Worm (Caenorhabditis elegans) whole organism, L3 larva: ENCODE data around the gene Y43F8B.15.

Source experiments
- R02D3.7 ChIP-seq: fragments of 150-350 bp; optimal IDR thresholded peaks from 2 replicates; lab custom pipeline; 2014; ENCODE audit warnings: missing biosample characterization, missing genetic modification characterization
- ZK546.5 ChIP-seq: sonication (generic microtip); optimal IDR thresholded peaks from 2 replicates; lab custom pipeline; 2017; ENCODE audit warnings: missing biosample characterization, missing genetic modification characterization
- ama-1 ChIP-seq: fragments of 150-350 bp; optimal IDR thresholded peaks from 2 replicates; lab custom pipeline; 2018
- ceh-16 ChIP-seq: sonication (generic microtip); optimal IDR thresholded peaks from 2 replicates; lab custom pipeline; 2017; ENCODE audit warnings: missing biosample characterization, missing genetic modification characterization
- ceh-28 ChIP-seq: fragments of 150-350 bp; optimal IDR thresholded peaks from 2 replicates; lab custom pipeline; 2014; ENCODE audit warnings: missing biosample characterization, missing genetic modification reagents, missing genetic modification characterization
- ceh-9 ChIP-seq: sonication (generic microtip); optimal IDR thresholded peaks from 2 replicates; lab custom pipeline; 2018; ENCODE audit warnings: missing biosample characterization, missing genetic modification characterization
- daf-12 ChIP-seq: fragments of 150-350 bp; optimal IDR thresholded peaks from 2 replicates; lab custom pipeline; 2014; ENCODE audit warnings: missing biosample characterization, missing genetic modification reagents, missing genetic modification characterization
- egl-5 ChIP-seq: fragments of 150-350 bp; optimal IDR thresholded peaks from 2 replicates; lab custom pipeline; 2017; ENCODE audit warnings: missing biosample characterization, missing genetic modification reagents, missing genetic modification characterization, inconsistent platforms
- elt-2 ChIP-seq: sonication (generic microtip); optimal IDR thresholded peaks from 2 replicates; lab custom pipeline; 2016; ENCODE audit warnings: missing genetic modification reagents, mild to moderate bottlenecking, missing genetic modification characterization, missing compliant biosample characterization
- elt-3 ChIP-seq, 3 experiments: fragments of 150-350 bp in 1 of 3; sonication (generic microtip) in 2 of 3; optimal IDR thresholded peaks; 2 replicates in 2 of 3; 4 replicates in 1 of 3; lab custom pipeline; 2014 to 2017; ENCODE audit warnings: missing biosample characterization in 3 of 3, missing genetic modification characterization in 3 of 3
- eor-1 ChIP-seq, 2 experiments: fragments of 150-350 bp; optimal IDR thresholded peaks; 2 replicates each; lab custom pipeline; 2014 to 2018; ENCODE audit warnings: missing biosample characterization in 2 of 2, missing genetic modification characterization in 2 of 2
- fkh-10 ChIP-seq: sonication (generic microtip); optimal IDR thresholded peaks from 2 replicates; lab custom pipeline; 2017; ENCODE audit warnings: missing biosample characterization, missing genetic modification reagents, missing genetic modification characterization
- fkh-2 ChIP-seq: fragments of 150-350 bp; optimal IDR thresholded peaks from 2 replicates; lab custom pipeline; 2014; ENCODE audit warnings: missing biosample characterization, missing genetic modification reagents, missing genetic modification characterization
- hmg-11 ChIP-seq: sonication (generic microtip); optimal IDR thresholded peaks from 2 replicates; lab custom pipeline; 2016; ENCODE audit warnings: missing genetic modification characterization, missing compliant biosample characterization
- jun-1 ChIP-seq: fragments of 150-350 bp; optimal IDR thresholded peaks from 2 replicates; lab custom pipeline; 2014; ENCODE audit warnings: missing biosample characterization, missing genetic modification reagents, missing genetic modification characterization
- lin-15B ChIP-seq: fragments of 150-350 bp; optimal IDR thresholded peaks from 2 replicates; lab custom pipeline; 2014; ENCODE audit warnings: missing biosample characterization, missing genetic modification characterization
- lin-39 ChIP-seq: fragments of 150-350 bp; optimal IDR thresholded peaks from 2 replicates; lab custom pipeline; 2018; ENCODE audit warnings: missing biosample characterization, missing genetic modification reagents, missing genetic modification characterization
- lsy-12 ChIP-seq: sonication (generic microtip); optimal IDR thresholded peaks from 2 replicates; lab custom pipeline; 2016; ENCODE audit warnings: mild to moderate bottlenecking, missing genetic modification characterization, missing compliant biosample characterization
- mdl-1 ChIP-seq: fragments of 150-350 bp; optimal IDR thresholded peaks from 2 replicates; lab custom pipeline; 2014; ENCODE audit warnings: missing biosample characterization, missing genetic modification characterization
- nhr-12 ChIP-seq: fragments of 150-350 bp; optimal IDR thresholded peaks from 2 replicates; lab custom pipeline; 2014; ENCODE audit warnings: missing biosample characterization, missing genetic modification characterization
- nhr-237 ChIP-seq: fragments of 150-350 bp; optimal IDR thresholded peaks from 2 replicates; lab custom pipeline; 2014; ENCODE audit warnings: missing biosample characterization, missing genetic modification characterization
- nhr-25 ChIP-seq: sonication (generic microtip); optimal IDR thresholded peaks from 2 replicates; lab custom pipeline; 2017; ENCODE audit warnings: missing biosample characterization, missing genetic modification characterization
- nhr-28 ChIP-seq: fragments of 150-350 bp; optimal IDR thresholded peaks from 2 replicates; lab custom pipeline; 2014; ENCODE audit warnings: missing biosample characterization, missing genetic modification characterization
- nhr-43 ChIP-seq: sonication (generic microtip); optimal IDR thresholded peaks from 2 replicates; lab custom pipeline; 2016; ENCODE audit warnings: mild to moderate bottlenecking, missing genetic modification characterization, missing compliant biosample characterization; ENCODE audit not compliant: poor library complexity, severe bottlenecking
- nhr-67 ChIP-seq: fragments of 150-350 bp; optimal IDR thresholded peaks from 2 replicates; lab custom pipeline; 2014; ENCODE audit warnings: missing biosample characterization, missing genetic modification characterization
- nhr-76 ChIP-seq: fragments of 150-350 bp; sonication (generic microtip); optimal IDR thresholded peaks from 5 replicates; lab custom pipeline; 2014; ENCODE audit warnings: missing biosample characterization, missing genetic modification characterization
- nhr-77 ChIP-seq: fragments of 150-350 bp; optimal IDR thresholded peaks from 2 replicates; lab custom pipeline; 2014; ENCODE audit warnings: missing biosample characterization, missing genetic modification characterization
- pqm-1 ChIP-seq: fragments of 150-350 bp; optimal IDR thresholded peaks from 2 replicates; lab custom pipeline; 2017; ENCODE audit warnings: missing biosample characterization, missing genetic modification characterization, inconsistent platforms
- skn-1 ChIP-seq: fragments of 150-350 bp; optimal IDR thresholded peaks from 2 replicates; lab custom pipeline; 2014; ENCODE audit warnings: missing biosample characterization, missing genetic modification characterization
- unc-39 ChIP-seq: sonication (generic microtip); optimal IDR thresholded peaks from 4 replicates; lab custom pipeline; 2017; ENCODE audit warnings: missing biosample characterization, missing genetic modification characterization
- unc-62 ChIP-seq: fragments of 150-350 bp; sonication (generic microtip); optimal IDR thresholded peaks from 4 replicates; lab custom pipeline; 2014; ENCODE audit warnings: missing biosample characterization, missing genetic modification reagents, missing genetic modification characterization
- zag-1 ChIP-seq: fragments of 150-350 bp; optimal IDR thresholded peaks from 2 replicates; lab custom pipeline; 2014; ENCODE audit warnings: missing biosample characterization, missing genetic modification characterization
- ztf-4 ChIP-seq: fragments of 150-350 bp; optimal IDR thresholded peaks from 2 replicates; lab custom pipeline; 2014; ENCODE audit warnings: missing biosample characterization, missing genetic modification characterization

Gene Y43F8B.15

DNA sequence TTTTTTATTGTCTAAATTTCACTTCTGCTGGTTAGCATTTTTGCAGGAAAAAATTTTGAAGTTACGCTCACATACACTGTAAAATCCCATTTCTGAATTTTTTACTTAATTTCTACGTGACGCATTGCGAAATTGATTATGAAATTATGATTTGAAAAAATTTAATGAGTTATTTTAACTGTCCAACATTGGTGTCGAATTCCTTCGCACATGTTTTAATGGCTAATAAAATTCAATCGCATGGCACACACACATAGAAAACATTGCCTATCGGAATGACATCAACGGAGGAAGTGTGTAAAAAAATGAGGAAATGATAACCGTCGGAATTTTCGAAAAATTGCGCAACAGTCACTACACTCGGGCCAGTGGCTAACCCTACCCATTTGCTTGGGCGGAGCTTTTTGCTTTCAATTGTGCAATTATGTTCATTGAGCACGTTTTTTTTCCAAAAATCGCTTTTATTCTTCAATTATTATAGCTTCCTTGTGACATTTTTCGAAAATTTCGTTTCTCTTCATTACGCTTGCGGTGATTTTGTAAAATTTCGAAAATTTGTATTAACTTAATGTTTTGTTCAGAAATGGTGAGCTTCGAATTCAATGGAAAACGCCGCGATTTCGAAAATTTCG is 28.0 kb downstream of the Y43F8B.15 start, which contains the start of gene C25F9.16:
C25F9.16 (plus strand) TSS at position 582 of the 632 bp plus-strand sequence.
- peak; percentile 60 for TF ChIP-seq elt-2 (tag; lab: Kevin White, UChicago)
- no peak for TF ChIP-seq nhr-43 (tag; lab: Kevin White, UChicago)
- no peak for TF ChIP-seq ceh-9
- peak; percentile 1 for TF ChIP-seq pqm-1
- TF ChIP-seq nhr-28 (tag; lab: Kevin White, UChicago) = no peak

ce11 chrV:19432972-19433371 is 28.9 kb downstream of the Y43F8B.15 start, which contains the start of gene C25F9.11:
Gene C25F9.11 (minus strand): TSS chrV:19433072.
- TF ChIP-seq daf-12 (no peak), ama-1 (lab: Kevin White, UChicago) (no peak), egl-5 (tag; lab: Kevin White, UChicago) (no peak), elt-2 (tag; lab: Kevin White, UChicago) (peak; percentile 12)

- TF ChIP-seq lsy-12 (tag; lab: Kevin White, UChicago) (no peak), elt-2 (tag; lab: Kevin White, UChicago) (peak; percentile 40)
Observed at ce11 chrV:19432030-19432429, 29.9 kb downstream of the Y43F8B.15 start.

ce11 chrV:19431036-19431435 is 30.9 kb downstream of the Y43F8B.15 start, which contains the start of gene srw-85:
Gene srw-85 (minus strand): TSS chrV:19431136.
- TF ChIP-seq nhr-28 (tag; lab: Kevin White, UChicago) = no peak
- no peak for TF ChIP-seq lsy-12 (tag; lab: Kevin White, UChicago)
- TF ChIP-seq nhr-67 (tag; lab: Kevin White, UChicago) = no peak
- TF ChIP-seq eor-1 (tag; optimal IDR thresholded peaks at IDR 0.05; lab: Kevin White, UChicago) = no peak
- TF ChIP-seq mdl-1 (tag; lab: Kevin White, UChicago) = no peak
- TF ChIP-seq ztf-4 = no peak
- TF ChIP-seq nhr-77 (tag; lab: Kevin White, UChicago) = no peak
- no peak for TF ChIP-seq unc-39 (tag; lab: Kevin White, UChicago)
- no peak for TF ChIP-seq ZK546.5 (tag; lab: Kevin White, UChicago)
- no peak for TF ChIP-seq zag-1 (tag; lab: Kevin White, UChicago)
- no peak for TF ChIP-seq nhr-25 (tag; lab: Kevin White, UChicago)
- TF ChIP-seq ceh-16 = no peak
- TF ChIP-seq nhr-237 = no peak
- TF ChIP-seq lin-15B = no peak
- no peak for TF ChIP-seq fkh-10 (GFP tag; lab: Kevin White, UChicago)
- no peak for TF ChIP-seq jun-1 (tag; lab: Kevin White, UChicago)

- TF ChIP-seq hmg-11 (tag; lab: Kevin White, UChicago) (no peak), ZK546.5 (tag; lab: Kevin White, UChicago) (no peak), ceh-9 (no peak), R02D3.7 (tag; lab: Kevin White, UChicago) (no peak), fkh-2 (no peak), ztf-4 (no peak), skn-1 (tag; lab: Kevin White, UChicago) (no peak), ceh-28 (tag; lab: Kevin White, UChicago) (no peak), elt-3 (tag; optimal IDR thresholded peaks at IDR 0.05; lab: Kevin White, UChicago) (no peak), nhr-12 (tag; lab: Kevin White, UChicago) (no peak), fkh-10 (GFP tag; lab: Kevin White, UChicago) (no peak), unc-62 (GFP tag; lab: Kevin White, UChicago) (no peak), lin-39 (no peak), nhr-67 (tag; lab: Kevin White, UChicago) (no peak), eor-1 (tag; optimal IDR thresholded peaks at IDR 0.05; lab: Kevin White, UChicago) (no peak), nhr-76 (tag; lab: Kevin White, UChicago) (no peak)
- TF ChIP-seq, all 47 proteins: peak for 0
Observed at ce11 chrV:19430351-19430913, 31.5 kb downstream of the Y43F8B.15 start.
